Worm (Caenorhabditis elegans) whole organism, L4/young adult: Measurements from ENCODE around the gene rgs-3.

ENCODE experiments used
- W03F9.2 ChIP-seq: fragments of 150-350 bp; optimal IDR thresholded peaks from 2 replicates; lab custom pipeline; 2014; ENCODE audit warnings: missing biosample characterization, missing genetic modification characterization
- dao-5 ChIP-seq: sonication (generic microtip); optimal IDR thresholded peaks from 2 replicates; lab custom pipeline; 2016; ENCODE audit warnings: missing genotype, missing genetic modification characterization, moderate library complexity, missing compliant biosample characterization
- him-1 ChIP-seq: sonication (generic microtip); optimal IDR thresholded peaks from 2 replicates; lab custom pipeline; 2016; ENCODE audit warnings: missing genotype, missing genetic modification reagents, missing genetic modification characterization, missing compliant biosample characterization

Gene rgs-3

DNA sequence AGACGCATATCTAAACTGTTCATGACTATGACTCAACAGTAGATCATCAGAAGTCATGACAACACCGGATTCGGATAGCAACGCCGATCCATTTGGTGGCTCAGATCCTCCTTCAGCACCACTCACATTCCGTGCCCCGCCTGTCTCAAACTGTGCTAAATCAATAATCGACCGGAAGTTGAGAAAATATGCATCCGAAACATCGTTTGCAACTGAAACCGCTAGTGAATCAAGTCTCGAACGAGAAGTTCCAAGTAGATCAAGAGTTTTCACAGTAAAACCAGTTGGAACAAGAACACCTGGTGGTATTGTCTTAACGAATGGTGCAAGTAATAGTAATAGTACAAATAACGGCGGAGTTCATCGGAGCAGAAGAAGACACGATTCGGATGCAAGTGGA, 47.5 kb downstream of the rgs-3 start:
- TF ChIP-seq him-1 = no peak

DNA sequence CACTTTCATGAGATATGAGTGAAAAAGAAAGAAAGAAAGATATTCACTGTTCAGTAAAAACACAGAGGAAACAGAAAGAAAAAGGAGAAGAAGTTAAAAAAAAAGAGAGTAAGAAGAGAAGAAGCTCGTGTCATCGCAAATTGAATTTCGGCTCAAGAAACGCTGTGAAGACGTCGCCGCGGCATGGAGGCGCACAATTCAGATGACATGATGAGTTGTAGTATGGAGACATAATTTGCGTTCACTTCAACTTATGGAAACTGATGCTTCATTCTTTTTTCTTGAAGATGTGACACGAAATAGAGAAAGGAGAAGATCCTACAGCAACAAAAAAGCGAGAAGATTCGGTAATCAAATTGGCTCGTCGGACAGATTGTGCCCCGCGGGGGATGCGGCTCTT, 48.8 kb downstream of the rgs-3 start:
- TF ChIP-seq dao-5 (no peak), W03F9.2 (tag; lab: Kevin White, UChicago) (no peak), him-1 (no peak)

DNA sequence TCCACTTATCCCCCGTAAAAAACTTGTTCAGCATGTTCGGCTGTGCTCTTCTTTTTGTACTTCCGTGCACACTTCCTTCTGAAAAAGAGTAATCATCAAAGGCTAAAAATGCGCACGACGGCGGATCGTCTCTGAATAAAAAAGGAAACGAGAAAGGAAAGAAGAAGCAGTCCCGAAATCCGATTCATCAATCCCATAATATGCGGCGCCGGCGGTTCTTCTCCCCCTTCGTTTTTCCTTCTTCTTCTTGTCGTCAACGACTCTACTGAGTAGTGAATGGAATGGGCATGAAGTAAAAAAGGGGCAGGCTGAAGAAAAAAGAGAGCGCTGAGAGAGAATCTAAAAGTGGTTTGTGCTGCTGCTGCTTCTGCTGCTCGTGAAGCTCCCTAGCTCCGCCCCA, 49.8 kb downstream of the rgs-3 start:
- TF ChIP-seq dao-5 = no peak

DNA sequence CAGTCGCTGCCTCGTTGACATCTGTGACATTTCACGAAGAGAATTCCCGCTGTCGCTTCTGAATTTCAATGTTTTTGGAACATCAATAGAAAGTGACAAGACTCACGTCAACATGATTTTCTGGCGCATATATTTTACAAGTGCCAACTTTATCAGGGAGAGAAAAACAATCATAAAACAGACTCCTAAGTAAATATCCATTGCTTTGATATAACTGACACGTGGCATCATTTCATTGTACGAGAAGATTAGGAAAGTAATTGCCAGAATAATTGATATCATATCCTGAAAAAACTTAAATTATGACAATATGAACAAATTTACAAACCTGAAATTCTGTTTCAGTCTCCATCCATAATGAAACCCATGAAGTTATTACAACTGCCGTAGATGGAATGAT, 58.5 kb downstream of the rgs-3 start:
- TF ChIP-seq W03F9.2 (tag; lab: Kevin White, UChicago) (no peak), him-1 (no peak), dao-5 (no peak)
